Worm (Caenorhabditis elegans) whole organism, L2 larva: ENCODE measurements around the gene K06B9.6.

Experiments used
- C34F6.9 ChIP-seq: fragments of 150-350 bp; optimal IDR thresholded peaks from 2 replicates; lab custom pipeline; 2014; ENCODE audit warnings: missing biosample characterization, missing genetic modification characterization
- F13H6.1 ChIP-seq: sonication (generic microtip); optimal IDR thresholded peaks from 2 replicates; lab custom pipeline; 2016; ENCODE audit warnings: missing genetic modification characterization, missing compliant biosample characterization
- R02D3.7 ChIP-seq: fragments of 150-350 bp; optimal IDR thresholded peaks from 2 replicates; lab custom pipeline; 2014; ENCODE audit warnings: missing biosample characterization, missing genetic modification characterization
- Y55F3AM.14 ChIP-seq: fragments of 200-800 bp; sonication (Bioruptor generic); optimal IDR thresholded peaks from 2 replicates; lab custom pipeline; 2018; ENCODE audit warnings: mild to moderate bottlenecking, missing genetic modification characterization, missing compliant biosample characterization
- ZK546.5 ChIP-seq: sonication (generic microtip); optimal IDR thresholded peaks from 2 replicates; lab custom pipeline; 2017; ENCODE audit warnings: missing biosample characterization, missing genetic modification characterization
- alr-1 ChIP-seq: fragments of 150-350 bp; optimal IDR thresholded peaks from 2 replicates; lab custom pipeline; 2014; ENCODE audit warnings: missing biosample characterization, missing genetic modification characterization
- aly-2 ChIP-seq: fragments of 150-350 bp; optimal IDR thresholded peaks from 2 replicates; lab custom pipeline; 2014; ENCODE audit warnings: missing biosample characterization, missing genetic modification characterization
- ama-1 ChIP-seq: fragments of 150-350 bp; optimal IDR thresholded peaks from 2 replicates; lab custom pipeline; 2018; ENCODE audit warnings: inconsistent platforms
- blmp-1 ChIP-seq: sonication (generic microtip); optimal IDR thresholded peaks from 2 replicates; lab custom pipeline; 2017; ENCODE audit warnings: missing genetic modification characterization, mild to moderate bottlenecking, missing compliant biosample characterization, antibody characterized with exemption, moderate library complexity; ENCODE audit not compliant: insufficient read depth
- ceh-16 ChIP-seq: fragments of 150-350 bp; optimal IDR thresholded peaks from 2 replicates; lab custom pipeline; 2014; ENCODE audit warnings: missing biosample characterization, missing genetic modification characterization
- ceh-82 ChIP-seq: fragments of 150-350 bp; optimal IDR thresholded peaks from 2 replicates; lab custom pipeline; 2014; ENCODE audit warnings: missing biosample characterization, missing genetic modification characterization
- crh-2 ChIP-seq: sonication (generic microtip); optimal IDR thresholded peaks from 2 replicates; lab custom pipeline; 2017; ENCODE audit warnings: missing biosample characterization, missing genetic modification characterization
- dmd-4 ChIP-seq: sonication (generic microtip); optimal IDR thresholded peaks from 2 replicates; lab custom pipeline; 2017; ENCODE audit warnings: missing biosample characterization, missing genetic modification characterization
- egl-27 ChIP-seq: sonication (generic microtip); optimal IDR thresholded peaks from 3 replicates; lab custom pipeline; 2017; ENCODE audit warnings: missing biosample characterization, missing genetic modification reagents, missing genetic modification characterization
- elt-1 ChIP-seq: fragments of 150-350 bp; optimal IDR thresholded peaks from 2 replicates; lab custom pipeline; 2014; ENCODE audit warnings: missing biosample characterization, missing genetic modification characterization
- elt-3 ChIP-seq: sonication (generic microtip); optimal IDR thresholded peaks from 2 replicates; lab custom pipeline; 2017; ENCODE audit warnings: missing biosample characterization, missing genetic modification characterization
- fos-1 ChIP-seq: fragments of 150-350 bp; optimal IDR thresholded peaks from 2 replicates; lab custom pipeline; 2014; ENCODE audit warnings: missing biosample characterization, missing genetic modification characterization
- gmeb-1 ChIP-seq: fragments of 150-350 bp; optimal IDR thresholded peaks from 2 replicates; lab custom pipeline; 2014; ENCODE audit warnings: missing biosample characterization, missing genetic modification characterization
- lin-11 ChIP-seq: fragments of 150-350 bp; sonication (generic microtip); optimal IDR thresholded peaks from 2 replicates; lab custom pipeline; 2014; ENCODE audit warnings: missing biosample characterization, missing genetic modification characterization, inconsistent platforms, mixed read lengths
- lin-13 ChIP-seq: fragments of 150-350 bp; optimal IDR thresholded peaks from 2 replicates; lab custom pipeline; 2014; ENCODE audit warnings: missing biosample characterization, missing genetic modification reagents, missing genetic modification characterization
- lin-39 ChIP-seq: fragments of 150-350 bp; optimal IDR thresholded peaks from 2 replicates; lab custom pipeline; 2014; ENCODE audit warnings: missing biosample characterization, missing genetic modification reagents, missing genetic modification characterization
- lsy-2 ChIP-seq, 2 experiments: fragments of 150-350 bp in 1 of 2; sonication (generic microtip) in 1 of 2; optimal IDR thresholded peaks; 2 replicates each; lab custom pipeline; 2014 to 2017; ENCODE audit warnings: missing biosample characterization in 2 of 2, missing genetic modification characterization in 2 of 2
- mab-5 ChIP-seq: fragments of 150-350 bp; optimal IDR thresholded peaks from 2 replicates; lab custom pipeline; 2014; ENCODE audit warnings: missing biosample characterization, missing genetic modification characterization
- mbf-1 ChIP-seq: sonication (generic microtip); optimal IDR thresholded peaks from 2 replicates; lab custom pipeline; 2017; ENCODE audit warnings: missing biosample characterization, missing genetic modification characterization
- mdl-1 ChIP-seq, 2 experiments: fragments of 150-350 bp in 1 of 2; sonication (generic microtip) in 1 of 2; optimal IDR thresholded peaks; 2 replicates each; lab custom pipeline; 2017; ENCODE audit warnings: missing biosample characterization in 2 of 2, missing genetic modification characterization in 2 of 2
- nhr-10 ChIP-seq: sonication (generic microtip); optimal IDR thresholded peaks from 2 replicates; lab custom pipeline; 2017; ENCODE audit warnings: missing biosample characterization, missing genetic modification characterization
- nhr-11 ChIP-seq: fragments of 150-350 bp; optimal IDR thresholded peaks from 2 replicates; lab custom pipeline; 2014; ENCODE audit warnings: missing biosample characterization, missing genetic modification characterization
- nhr-12 ChIP-seq: fragments of 150-350 bp; optimal IDR thresholded peaks from 2 replicates; lab custom pipeline; 2014; ENCODE audit warnings: missing biosample characterization, missing genetic modification characterization
- nhr-129 ChIP-seq: fragments of 150-350 bp; optimal IDR thresholded peaks from 2 replicates; lab custom pipeline; 2014; ENCODE audit warnings: missing biosample characterization, missing genetic modification characterization
- nhr-21 ChIP-seq: fragments of 150-350 bp; optimal IDR thresholded peaks from 2 replicates; lab custom pipeline; 2014; ENCODE audit warnings: missing biosample characterization, missing genetic modification characterization
- nhr-23 ChIP-seq: fragments of 150-350 bp; optimal IDR thresholded peaks from 2 replicates; lab custom pipeline; 2014; ENCODE audit warnings: missing biosample characterization, missing genetic modification reagents, missing genetic modification characterization
- nhr-237 ChIP-seq: fragments of 150-350 bp; optimal IDR thresholded peaks from 2 replicates; lab custom pipeline; 2014; ENCODE audit warnings: missing biosample characterization, missing genetic modification characterization
- nhr-25 ChIP-seq: fragments of 150-350 bp; sonication (generic microtip); optimal IDR thresholded peaks from 3 replicates; lab custom pipeline; 2014; ENCODE audit warnings: missing biosample characterization, missing genetic modification characterization
- nhr-6 ChIP-seq: fragments of 150-350 bp; optimal IDR thresholded peaks from 2 replicates; lab custom pipeline; 2014; ENCODE audit warnings: missing biosample characterization, missing genetic modification characterization
- nhr-77 ChIP-seq: fragments of 150-350 bp; optimal IDR thresholded peaks from 2 replicates; lab custom pipeline; 2014; ENCODE audit warnings: missing biosample characterization, missing genetic modification characterization
- peb-1 ChIP-seq: fragments of 150-350 bp; optimal IDR thresholded peaks from 2 replicates; lab custom pipeline; 2014; ENCODE audit warnings: missing biosample characterization, missing genetic modification characterization
- sem-4 ChIP-seq: fragments of 150-350 bp; optimal IDR thresholded peaks from 2 replicates; lab custom pipeline; 2014; ENCODE audit warnings: missing biosample characterization, missing genetic modification reagents, missing genetic modification characterization
- skn-1 ChIP-seq: sonication (generic microtip); optimal IDR thresholded peaks from 2 replicates; lab custom pipeline; 2017; ENCODE audit warnings: missing biosample characterization, missing genetic modification characterization
- sma-3 ChIP-seq: sonication (generic microtip); optimal IDR thresholded peaks from 2 replicates; lab custom pipeline; 2016; ENCODE audit warnings: missing genetic modification reagents, missing genetic modification characterization, missing compliant biosample characterization
- sma-9 ChIP-seq, 2 experiments: fragments of 150-350 bp in 1 of 2; sonication (generic microtip) in 1 of 2; optimal IDR thresholded peaks; 2 replicates each; lab custom pipeline; 2014 to 2016; ENCODE audit warnings: missing genetic modification characterization in 2 of 2, mild to moderate bottlenecking in 1 of 2, missing biosample characterization in 1 of 2, missing compliant biosample characterization in 1 of 2, missing genetic modification reagents in 1 of 2, moderate library complexity in 1 of 2
- snpc-4 ChIP-seq: fragments of 150-350 bp; optimal IDR thresholded peaks from 2 replicates; lab custom pipeline; 2014; ENCODE audit warnings: missing biosample characterization, missing genetic modification characterization
- unc-39 ChIP-seq: fragments of 150-350 bp; optimal IDR thresholded peaks from 2 replicates; lab custom pipeline; 2014; ENCODE audit warnings: missing biosample characterization, missing genetic modification characterization
- unc-55 ChIP-seq: fragments of 150-350 bp; sonication (generic microtip); optimal IDR thresholded peaks from 3 replicates; lab custom pipeline; 2014; ENCODE audit warnings: missing biosample characterization, missing genetic modification reagents, missing genetic modification characterization
- unc-62 ChIP-seq: fragments of 150-350 bp; optimal IDR thresholded peaks from 2 replicates; lab custom pipeline; 2014; ENCODE audit warnings: missing biosample characterization, missing genetic modification reagents, missing genetic modification characterization
- zag-1 ChIP-seq: fragments of 150-350 bp; optimal IDR thresholded peaks from 2 replicates; lab custom pipeline; 2014; ENCODE audit warnings: missing biosample characterization, missing genetic modification characterization
- ztf-1 ChIP-seq: fragments of 200-800 bp; sonication (Bioruptor generic); conservative IDR thresholded peaks from 2 replicates; pipeline ENCODE4 v1.3.6; 2022; ENCODE audit warnings: missing genetic modification characterization, missing compliant biosample characterization
- ztf-11 ChIP-seq: sonication (generic microtip); optimal IDR thresholded peaks from 2 replicates; lab custom pipeline; 2017; ENCODE audit warnings: missing biosample characterization, missing genetic modification characterization
- ztf-4 ChIP-seq: fragments of 150-350 bp; optimal IDR thresholded peaks from 2 replicates; lab custom pipeline; 2014; ENCODE audit warnings: missing biosample characterization, missing genetic modification characterization

The K06B9.6 gene

DNA sequence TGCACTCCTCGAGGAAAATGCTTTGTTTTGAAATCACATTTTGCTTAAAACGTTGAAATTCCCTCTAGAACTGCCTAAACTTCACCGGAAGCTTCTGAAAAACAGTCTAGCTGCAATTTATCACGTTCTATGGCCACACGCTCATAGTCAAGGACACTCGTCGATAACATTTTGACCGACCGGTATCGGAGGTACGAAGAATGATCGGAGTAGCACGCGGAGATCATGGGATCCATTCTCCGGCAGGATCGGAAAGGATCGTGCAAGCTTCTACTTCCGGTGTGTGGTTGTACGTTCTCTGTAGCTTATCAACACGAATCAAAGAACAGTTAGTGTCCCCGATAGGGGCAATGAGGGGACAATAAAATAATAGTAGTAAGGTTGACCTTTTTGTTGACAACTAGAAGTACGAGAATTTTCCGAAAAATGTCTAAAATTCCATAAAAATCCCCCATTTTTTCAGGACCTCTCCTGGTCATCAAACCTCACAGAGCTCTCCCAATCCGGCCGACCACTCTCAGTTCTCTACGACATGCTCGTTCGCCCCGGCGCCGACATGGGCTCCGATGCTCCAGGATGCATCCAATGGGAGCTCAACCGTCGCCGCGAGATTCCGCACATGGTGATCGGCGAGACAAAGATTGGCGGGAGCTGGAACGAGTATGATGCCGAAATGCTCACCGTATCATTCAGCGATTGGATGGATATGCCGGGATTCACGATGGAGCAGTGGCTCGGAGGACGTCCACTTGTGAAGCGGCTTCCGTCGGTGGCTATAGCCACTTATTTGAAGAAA, 19.7 kb upstream of the K06B9.6 start:
- TF ChIP-seq ZK546.5: no peak
- peak; percentile 73 for TF ChIP-seq sma-9 (GFP tag; optimal IDR thresholded peaks at IDR 0.05; lab: Kevin White, UChicago)
- no peak for TF ChIP-seq sma-9 (tag; optimal IDR thresholded peaks at IDR 0.05; lab: Kevin White, UChicago)
- peak; percentile 24 for TF ChIP-seq sma-3 (GFP tag; lab: Kevin White, UChicago)
- peak; percentile 21 for TF ChIP-seq fos-1 (tag; lab: Kevin White, UChicago)
- TF ChIP-seq egl-27 (tag; lab: Kevin White, UChicago): peak; percentile 4
- peak; percentile 86 for TF ChIP-seq nhr-21 (tag; lab: Kevin White, UChicago)
- no peak for TF ChIP-seq F13H6.1 (tag; lab: Kevin White, UChicago)

DNA sequence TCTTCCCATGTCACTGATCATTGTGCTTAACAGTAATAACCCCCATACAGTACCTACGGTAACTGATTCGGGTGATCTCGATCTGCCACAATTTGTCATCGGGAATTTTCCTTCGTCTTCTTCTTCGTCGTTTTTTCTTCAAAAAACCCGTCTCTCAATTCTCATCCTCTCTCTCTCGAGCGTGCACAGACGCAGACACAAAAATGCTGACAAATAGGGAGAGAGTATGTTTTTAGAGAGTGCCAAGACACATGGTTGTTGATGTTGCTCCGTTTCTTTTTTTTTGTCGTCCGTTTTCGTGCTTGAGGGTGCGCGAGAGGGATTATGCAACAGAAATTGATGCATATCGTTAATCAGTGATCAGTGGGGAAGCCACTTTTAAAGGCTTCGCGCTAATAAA, 18.7 kb upstream of the K06B9.6 start:
- peak; percentile 25 for TF ChIP-seq blmp-1
- no peak for TF ChIP-seq ztf-4 (tag; lab: Kevin White, UChicago)
- no peak for TF ChIP-seq nhr-10 (tag; lab: Kevin White, UChicago)
- TF ChIP-seq lin-13: peak; percentile 58
- no peak for TF ChIP-seq unc-62 (GFP tag; lab: Kevin White, UChicago)
- TF ChIP-seq lin-39 (tag; lab: Kevin White, UChicago): no peak
- peak; percentile 55 for TF ChIP-seq F13H6.1 (tag; lab: Kevin White, UChicago)
- TF ChIP-seq C34F6.9: peak; percentile 81
- peak; percentile 38 for TF ChIP-seq nhr-6
- TF ChIP-seq ZK546.5: no peak
- TF ChIP-seq lin-11 (tag; lab: Kevin White, UChicago): no peak
- TF ChIP-seq gmeb-1 (tag; lab: Kevin White, UChicago): peak; percentile 22
- TF ChIP-seq unc-39 (tag; lab: Kevin White, UChicago): no peak
- no peak for TF ChIP-seq mab-5 (tag; lab: Kevin White, UChicago)
- peak; percentile 38 for TF ChIP-seq zag-1 (tag; lab: Kevin White, UChicago)
- TF ChIP-seq fos-1 (tag; lab: Kevin White, UChicago): peak; percentile 70
- TF ChIP-seq mbf-1 (tag; lab: Kevin White, UChicago): no peak
- TF ChIP-seq skn-1 (tag; lab: Kevin White, UChicago): peak; percentile 100
- TF ChIP-seq ztf-11: no peak
- TF ChIP-seq nhr-77 (tag; lab: Kevin White, UChicago): no peak
- no peak for TF ChIP-seq ceh-82 (tag; lab: Kevin White, UChicago)
- TF ChIP-seq ceh-16 (tag; lab: Kevin White, UChicago): no peak
- peak; percentile 6 for TF ChIP-seq sem-4 (tag; lab: Kevin White, UChicago)
- TF ChIP-seq ama-1: peak; percentile 82
- TF ChIP-seq peb-1: no peak
- TF ChIP-seq nhr-129: peak; percentile 85
- peak; percentile 92 for TF ChIP-seq unc-55
- TF ChIP-seq nhr-12: no peak
- TF ChIP-seq elt-3 (tag; lab: Kevin White, UChicago): no peak
- no peak for TF ChIP-seq ztf-1 (GFP tag; lab: Robert Waterston, UW)
- no peak for TF ChIP-seq R02D3.7 (tag; lab: Kevin White, UChicago)
- TF ChIP-seq alr-1 (tag; lab: Kevin White, UChicago): no peak
- no peak for TF ChIP-seq elt-1 (tag; lab: Kevin White, UChicago)
- TF ChIP-seq nhr-23 (tag; lab: Kevin White, UChicago): no peak
- no peak for TF ChIP-seq nhr-11
- no peak for TF ChIP-seq dmd-4 (tag; lab: Kevin White, UChicago)
- peak; percentile 46 for TF ChIP-seq sma-3 (GFP tag; lab: Kevin White, UChicago)
- TF ChIP-seq mdl-1 (tag; optimal IDR thresholded peaks at IDR 0.05; lab: Kevin White, UChicago): peak; percentile 73 to 76
- no peak for TF ChIP-seq nhr-237 (tag; lab: Kevin White, UChicago)
- peak; percentile 36 to 78 for TF ChIP-seq lsy-2 (tag; optimal IDR thresholded peaks at IDR 0.05; lab: Kevin White, UChicago)
- TF ChIP-seq sma-9 (GFP tag; optimal IDR thresholded peaks at IDR 0.05; lab: Kevin White, UChicago): peak; percentile 76
- no peak for TF ChIP-seq sma-9 (tag; optimal IDR thresholded peaks at IDR 0.05; lab: Kevin White, UChicago)
- no peak for TF ChIP-seq snpc-4 (tag; lab: Kevin White, UChicago)
- peak; percentile 74 for TF ChIP-seq crh-2 (tag; lab: Kevin White, UChicago)
- no peak for TF ChIP-seq Y55F3AM.14 (GFP tag; lab: Kevin White, UChicago)
- peak; percentile 39 for TF ChIP-seq nhr-25 (tag; lab: Kevin White, UChicago)
- peak; percentile 39 for TF ChIP-seq egl-27 (tag; lab: Kevin White, UChicago)
- peak; percentile 71 for TF ChIP-seq nhr-21 (tag; lab: Kevin White, UChicago)
- no peak for TF ChIP-seq aly-2 (tag; lab: Kevin White, UChicago)
